Worm (Caenorhabditis elegans): ENCODE results near the gene hmit-1.3.

DNA sequence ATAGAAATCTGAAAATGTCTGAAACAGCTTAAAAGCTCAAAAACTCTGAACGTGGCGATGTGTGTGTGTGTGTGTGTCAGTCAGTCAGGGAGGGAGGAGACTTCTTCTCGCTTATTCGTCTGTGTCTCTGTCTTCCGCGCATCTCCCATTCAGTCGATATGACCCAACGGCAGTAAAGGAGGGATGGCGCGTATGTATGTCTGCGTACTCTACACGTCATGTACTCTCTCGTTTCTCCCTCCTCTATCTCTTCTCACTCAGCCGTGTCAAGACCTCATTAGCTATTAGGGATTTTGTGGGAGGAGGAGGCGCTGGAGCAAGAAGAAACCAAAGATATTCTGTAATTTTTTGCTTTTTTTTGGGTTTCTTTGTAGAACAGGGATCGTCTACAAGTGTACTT is 12.6 kb upstream of the hmit-1.3 start:
- TF ChIP-seq pha-4 (GFP tag; IDR thresholded peaks at IDR 0.05) (no peak), pha-4 (tag; optimal IDR thresholded peaks at IDR 0.05) (no peak), hlh-30 (tag; optimal IDR thresholded peaks at IDR 0.05; ENCODE audit: insufficient read depth) (peak; percentile 77), hif-1 (tag; optimal IDR thresholded peaks at IDR 0.05) (no peak), egl-27 (tag; optimal IDR thresholded peaks at IDR 0.05) (no peak), ama-1 (optimal IDR thresholded peaks at IDR 0.05) (no peak), zfp-2 (tag; optimal IDR thresholded peaks at IDR 0.05) (no peak), pqm-1 (tag; optimal IDR thresholded peaks at IDR 0.05) (no peak), lin-13 (GFP tag; optimal IDR thresholded peaks at IDR 0.05) (peak; percentile 18), snpc-4 (tag; optimal IDR thresholded peaks at IDR 0.05) (no peak), vab-7 (GFP tag; IDR thresholded peaks at IDR 0.05) (no peak), spr-3 (GFP tag; optimal IDR thresholded peaks at IDR 0.05) (no peak), ztf-11 (tag; optimal IDR thresholded peaks at IDR 0.05) (no peak)

Data from whole organism, L4 larva.